Worm (Caenorhabditis elegans) whole organism, L1 larva: Measurements from ENCODE around the gene F13H10.9.
A peak's percentile ranks its signal among the peaks of the same experiment; 100 is the strongest.

Source experiments
- C34B4.2 ChIP-seq: sonication (generic microtip); optimal IDR thresholded peaks from 2 replicates; lab custom pipeline; 2017; ENCODE audit warnings: mild to moderate bottlenecking, missing genetic modification characterization, missing compliant biosample characterization
- F16B12.6 ChIP-seq: fragments of 150-350 bp; optimal IDR thresholded peaks from 2 replicates; lab custom pipeline; 2014; ENCODE audit warnings: missing biosample characterization, missing genetic modification characterization
- aha-1 ChIP-seq: fragments of 150-350 bp; optimal IDR thresholded peaks from 2 replicates; lab custom pipeline; 2014; ENCODE audit warnings: missing biosample characterization, missing genetic modification characterization
- aly-2 ChIP-seq: fragments of 150-350 bp; optimal IDR thresholded peaks from 2 replicates; lab custom pipeline; 2014; ENCODE audit warnings: missing biosample characterization, missing genetic modification characterization
- ama-1 ChIP-seq: fragments of 150-350 bp; optimal IDR thresholded peaks from 2 replicates; lab custom pipeline; 2014
- ceh-90 ChIP-seq: sonication (generic microtip); optimal IDR thresholded peaks from 2 replicates; lab custom pipeline; 2016; ENCODE audit warnings: missing genetic modification characterization, missing compliant biosample characterization
- dpl-1 ChIP-seq, 3 experiments: fragments of 150-350 bp in 2 of 3; sonication (generic microtip) in 1 of 3; optimal IDR thresholded peaks; 2 replicates each; lab custom pipeline; 2014 to 2017; ENCODE audit warnings: missing biosample characterization in 3 of 3, missing genetic modification characterization in 3 of 3, missing genetic modification reagents in 3 of 3
- dsc-1 ChIP-seq: sonication (generic microtip); optimal IDR thresholded peaks from 2 replicates; lab custom pipeline; 2016; ENCODE audit warnings: mild to moderate bottlenecking, missing genetic modification characterization, missing compliant biosample characterization
- efl-1 ChIP-seq, 4 experiments: fragments of 150-350 bp; optimal IDR thresholded peaks in 3 of 4; peaks in 1 of 4; 1 replicate in 1 of 4; 2 replicates in 3 of 4; lab custom pipeline; 2014; ENCODE audit warnings: missing biosample characterization in 2 of 4, missing genetic modification characterization in 2 of 4, missing genetic modification reagents in 2 of 4
- egl-13 ChIP-seq: sonication (generic microtip); optimal IDR thresholded peaks from 2 replicates; lab custom pipeline; 2016; ENCODE audit warnings: missing genotype, missing genetic modification reagents, missing genetic modification characterization, missing compliant biosample characterization
- egl-27 ChIP-seq, 2 experiments: fragments of 150-350 bp in 1 of 2; sonication (generic microtip); optimal IDR thresholded peaks; 3 replicates each; lab custom pipeline; 2017 to 2018; ENCODE audit warnings: missing biosample characterization in 2 of 2, missing genetic modification characterization in 2 of 2, missing genetic modification reagents in 2 of 2
- elt-2 ChIP-seq: sonication (generic microtip); optimal IDR thresholded peaks from 2 replicates; lab custom pipeline; 2016; ENCODE audit warnings: missing genetic modification characterization, mild to moderate bottlenecking, inconsistent platforms, missing compliant biosample characterization, missing genetic modification reagents
- ets-5 ChIP-seq: fragments of 200-800 bp; sonication (Bioruptor generic); IDR thresholded peaks from 2 replicates; pipeline ENCODE4 v1.3.6; 2022; ENCODE audit warnings: missing genetic modification characterization, missing compliant biosample characterization
- fkh-10 ChIP-seq: sonication (generic microtip); optimal IDR thresholded peaks from 2 replicates; lab custom pipeline; 2017; ENCODE audit warnings: missing biosample characterization, missing genetic modification reagents, missing genetic modification characterization
- fkh-4 ChIP-seq: sonication (generic microtip); optimal IDR thresholded peaks from 2 replicates; lab custom pipeline; 2016; ENCODE audit warnings: missing compliant biosample characterization, missing genetic modification characterization, borderline replicate concordance
- fkh-8 ChIP-seq: sonication (generic microtip); optimal IDR thresholded peaks from 2 replicates; lab custom pipeline; 2016; ENCODE audit warnings: mild to moderate bottlenecking, missing genetic modification characterization, missing compliant biosample characterization
- grh-1 ChIP-seq: fragments of 200-800 bp; sonication (Bioruptor generic); IDR thresholded peaks from 2 replicates; pipeline ENCODE4 v1.3.6; 2022; ENCODE audit warnings: missing genetic modification reagents, missing genetic modification characterization, missing compliant biosample characterization
- hlh-17 ChIP-seq: fragments of 200-800 bp; sonication (Bioruptor generic); optimal IDR thresholded peaks from 2 replicates; lab custom pipeline; 2018; ENCODE audit warnings: missing genetic modification characterization, mild to moderate bottlenecking, missing compliant biosample characterization, moderate library complexity, borderline replicate concordance
- hpl-2 ChIP-seq: fragments of 150-350 bp; optimal IDR thresholded peaks from 2 replicates; lab custom pipeline; 2014; ENCODE audit warnings: missing biosample characterization, missing genetic modification reagents, missing genetic modification characterization
- irx-1 ChIP-seq: sonication (generic microtip); optimal IDR thresholded peaks from 2 replicates; lab custom pipeline; 2016; ENCODE audit warnings: missing genetic modification characterization, missing compliant biosample characterization
- isw-1 ChIP-seq: fragments of 200-800 bp; sonication (Bioruptor generic); IDR thresholded peaks from 2 replicates; pipeline ENCODE4 v1.3.6; 2022; ENCODE audit warnings: missing genetic modification characterization, missing compliant biosample characterization
- jun-1 ChIP-seq: fragments of 150-350 bp; optimal IDR thresholded peaks from 2 replicates; lab custom pipeline; 2014; ENCODE audit warnings: missing biosample characterization, missing genetic modification reagents, missing genetic modification characterization
- lin-13 ChIP-seq: fragments of 150-350 bp; optimal IDR thresholded peaks from 2 replicates; lab custom pipeline; 2014; ENCODE audit warnings: missing biosample characterization, missing genetic modification reagents, missing genetic modification characterization
- lin-14 ChIP-seq: fragments of 200-800 bp; sonication (Bioruptor generic); optimal IDR thresholded peaks from 2 replicates; lab custom pipeline; 2018; ENCODE audit warnings: mild to moderate bottlenecking, missing genetic modification characterization, moderate library complexity, missing compliant biosample characterization
- lin-15B ChIP-seq: fragments of 150-350 bp; sonication (generic microtip); optimal IDR thresholded peaks from 3 replicates; lab custom pipeline; 2014; ENCODE audit warnings: missing biosample characterization, missing genetic modification characterization
- lin-35 ChIP-seq, 2 experiments: fragments of 150-350 bp; optimal IDR thresholded peaks; 2 replicates each; lab custom pipeline; 2014; ENCODE audit warnings: missing biosample characterization in 2 of 2, missing genetic modification characterization in 2 of 2, missing genetic modification reagents in 2 of 2
- lin-39 ChIP-seq: fragments of 150-350 bp; optimal IDR thresholded peaks from 2 replicates; lab custom pipeline; 2014; ENCODE audit warnings: missing biosample characterization, missing genetic modification reagents, missing genetic modification characterization
- mdl-1 ChIP-seq, 2 experiments: fragments of 150-350 bp; optimal IDR thresholded peaks; 2 replicates each; lab custom pipeline; 2014 to 2017; ENCODE audit warnings: missing biosample characterization in 2 of 2, missing genetic modification characterization in 2 of 2, inconsistent platforms in 1 of 2
- mep-1 ChIP-seq: fragments of 150-350 bp; optimal IDR thresholded peaks from 2 replicates; lab custom pipeline; 2014; ENCODE audit warnings: missing biosample characterization, missing genetic modification characterization
- nhr-11 ChIP-seq: fragments of 150-350 bp; optimal IDR thresholded peaks from 2 replicates; lab custom pipeline; 2014; ENCODE audit warnings: missing biosample characterization, missing genetic modification characterization
- nhr-12 ChIP-seq: sonication (generic microtip); optimal IDR thresholded peaks from 2 replicates; lab custom pipeline; 2017; ENCODE audit warnings: missing biosample characterization, missing genetic modification characterization
- nhr-19 ChIP-seq: fragments of 200-800 bp; sonication (Bioruptor generic); conservative IDR thresholded peaks from 2 replicates; pipeline ENCODE4 v1.3.6; 2022; ENCODE audit warnings: missing genetic modification characterization, missing compliant biosample characterization
- nhr-20 ChIP-seq: sonication (generic microtip); optimal IDR thresholded peaks from 2 replicates; lab custom pipeline; 2016; ENCODE audit warnings: mild to moderate bottlenecking, missing genetic modification characterization, missing compliant biosample characterization
- nhr-47 ChIP-seq: sonication (generic microtip); optimal IDR thresholded peaks from 2 replicates; lab custom pipeline; 2016; ENCODE audit warnings: mild to moderate bottlenecking, missing genetic modification characterization, moderate library complexity, missing compliant biosample characterization
- nhr-85 ChIP-seq: sonication (generic microtip); peaks from one replicate; lab custom pipeline; 2016; ENCODE audit warnings: missing genetic modification characterization, inconsistent platforms, missing compliant biosample characterization
- rnt-1 ChIP-seq: sonication (generic microtip); optimal IDR thresholded peaks from 2 replicates; lab custom pipeline; 2016; ENCODE audit warnings: mild to moderate bottlenecking, missing genetic modification characterization, moderate library complexity, missing compliant biosample characterization
- snpc-4 ChIP-seq: fragments of 150-350 bp; optimal IDR thresholded peaks from 2 replicates; lab custom pipeline; 2014; ENCODE audit warnings: missing biosample characterization, missing genetic modification characterization
- sox-4 ChIP-seq: sonication (generic microtip); optimal IDR thresholded peaks from 2 replicates; lab custom pipeline; 2016; ENCODE audit warnings: missing genetic modification characterization, missing compliant biosample characterization
- sptf-1 ChIP-seq: fragments of 150-350 bp; optimal IDR thresholded peaks from 2 replicates; lab custom pipeline; 2014; ENCODE audit warnings: missing biosample characterization, missing genetic modification characterization
- tbx-2 ChIP-seq: sonication (generic microtip); optimal IDR thresholded peaks from 2 replicates; lab custom pipeline; 2016; ENCODE audit warnings: missing genetic modification characterization, missing compliant biosample characterization
- tlp-1 ChIP-seq: fragments of 150-350 bp; optimal IDR thresholded peaks from 2 replicates; lab custom pipeline; 2014; ENCODE audit warnings: missing biosample characterization, missing genetic modification characterization
- unc-30 ChIP-seq: sonication (generic microtip); optimal IDR thresholded peaks from 2 replicates; lab custom pipeline; 2017; ENCODE audit warnings: missing biosample characterization, missing genetic modification characterization
- unc-62 ChIP-seq: fragments of 150-350 bp; optimal IDR thresholded peaks from 2 replicates; lab custom pipeline; 2014; ENCODE audit warnings: missing biosample characterization, missing genetic modification reagents, missing genetic modification characterization
- unc-86 ChIP-seq: sonication (generic microtip); optimal IDR thresholded peaks from 2 replicates; lab custom pipeline; 2016; ENCODE audit warnings: missing genetic modification characterization, missing compliant biosample characterization
- unc-98 ChIP-seq: fragments of 200-800 bp; sonication (Bioruptor generic); IDR thresholded peaks from 2 replicates; pipeline ENCODE4 v1.3.6; 2022; ENCODE audit warnings: missing genetic modification characterization, missing compliant biosample characterization
- xbp-1 ChIP-seq: sonication (generic microtip); optimal IDR thresholded peaks from 2 replicates; lab custom pipeline; 2016; ENCODE audit warnings: missing genetic modification characterization, missing compliant biosample characterization
- zag-1 ChIP-seq: fragments of 150-350 bp; optimal IDR thresholded peaks from 2 replicates; lab custom pipeline; 2014; ENCODE audit warnings: missing biosample characterization, missing genetic modification characterization
- zip-4 ChIP-seq: fragments of 200-800 bp; sonication (Bioruptor generic); optimal IDR thresholded peaks from 2 replicates; lab custom pipeline; 2018; ENCODE audit warnings: mild to moderate bottlenecking, missing genetic modification characterization, moderate library complexity, missing compliant biosample characterization
- ztf-11 ChIP-seq, 2 experiments: sonication (generic microtip); optimal IDR thresholded peaks; 2 replicates each; lab custom pipeline; 2016 to 2017; ENCODE audit warnings: missing genetic modification characterization in 2 of 2, missing biosample characterization in 1 of 2, missing compliant biosample characterization in 1 of 2
- ztf-4 ChIP-seq: fragments of 150-350 bp; optimal IDR thresholded peaks from 2 replicates; lab custom pipeline; 2014; ENCODE audit warnings: missing biosample characterization, missing genetic modification characterization

Gene F13H10.9

DNA sequence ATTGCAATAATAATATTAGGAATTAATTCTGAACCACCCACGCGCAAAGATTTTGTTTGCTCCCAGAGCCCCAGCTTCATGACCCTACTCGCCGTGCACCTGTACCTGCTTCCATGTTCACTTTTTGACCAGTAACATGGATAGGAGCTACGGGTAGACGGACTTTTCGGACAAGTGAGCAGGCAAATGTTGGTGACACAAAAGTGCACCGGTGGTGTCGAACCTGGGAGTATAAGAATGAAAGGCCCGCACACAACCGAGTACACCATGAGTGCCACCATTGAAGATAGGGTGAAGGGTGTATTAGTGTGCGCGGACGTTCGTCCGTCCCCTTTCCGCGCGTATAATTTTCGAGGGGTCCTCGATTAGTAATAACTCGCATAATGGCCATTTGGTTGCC lies 24.2 kb downstream of the F13H10.9 start:
- TF ChIP-seq nhr-85 (tag; lab: Kevin White, UChicago) (no peak), xbp-1 (no peak), sox-4 (tag; lab: Kevin White, UChicago) (no peak), nhr-12 (tag; lab: Kevin White, UChicago) (no peak), nhr-47 (peak; percentile 14), nhr-19 (GFP tag; lab: Robert Waterston, UW) (peak; percentile 23), mep-1 (tag; lab: Kevin White, UChicago) (peak; percentile 18), ztf-4 (tag; lab: Kevin White, UChicago) (peak; percentile 1), ama-1 (lab: Kevin White, UChicago) (peak; percentile 64), rnt-1 (tag; lab: Kevin White, UChicago) (peak; percentile 28), grh-1 (GFP tag; lab: Robert Waterston, UW) (0 out of 2 replicates have a peak, but pooled peaks have one; percentile 8), lin-35 (GFP tag; optimal IDR thresholded peaks at IDR 0.05; lab: Kevin White, UChicago) (no peak)

DNA sequence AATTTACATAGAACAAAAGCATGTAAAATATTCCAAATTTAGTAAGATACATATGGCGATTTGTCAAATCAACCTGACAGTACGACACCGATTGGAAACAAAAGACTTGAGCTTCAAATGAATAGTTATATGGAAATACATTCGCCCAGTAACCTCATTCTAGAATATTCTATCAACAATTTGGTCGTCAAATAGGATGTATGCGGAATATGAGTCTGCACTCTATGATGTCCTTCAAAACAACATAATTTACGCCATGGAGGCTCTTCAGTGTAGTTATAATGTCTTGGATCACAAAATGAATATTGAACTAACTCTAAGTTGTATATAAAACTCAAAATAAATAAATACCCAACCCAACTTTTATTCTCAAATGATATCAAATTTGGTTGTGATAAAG lies 24.9 kb downstream of the F13H10.9 start:
- TF ChIP-seq hlh-17 (GFP tag; lab: Kevin White, UChicago) (no peak), egl-27 (tag; optimal IDR thresholded peaks at IDR 0.05; lab: Kevin White, UChicago) (no peak), unc-62 (GFP tag; lab: Kevin White, UChicago) (no peak), unc-86 (no peak), sptf-1 (tag; lab: Kevin White, UChicago) (no peak), hpl-2 (GFP tag; lab: Kevin White, UChicago) (no peak), lin-15B (tag; lab: Kevin White, UChicago) (peak; percentile 6), aha-1 (no peak), unc-98 (no peak), nhr-85 (tag; lab: Kevin White, UChicago) (no peak), lin-13 (GFP tag; lab: Kevin White, UChicago) (peak; percentile 60), tbx-2 (tag; lab: Kevin White, UChicago) (no peak), ztf-4 (tag; lab: Kevin White, UChicago) (peak; percentile 38), lin-39 (tag; lab: Kevin White, UChicago) (no peak), aly-2 (tag; lab: Kevin White, UChicago) (no peak), snpc-4 (no peak), fkh-10 (GFP tag; lab: Kevin White, UChicago) (no peak), nhr-47 (peak; percentile 50), elt-2 (tag; lab: Kevin White, UChicago) (no peak), ets-5 (GFP tag; lab: Robert Waterston, UW) (no peak), egl-13 (tag; lab: Kevin White, UChicago) (peak; percentile 10), ama-1 (lab: Kevin White, UChicago) (no peak), nhr-11 (tag; lab: Kevin White, UChicago) (no peak), ceh-90 (tag; lab: Kevin White, UChicago) (no peak), nhr-20 (tag; lab: Kevin White, UChicago) (peak; percentile 67), sox-4 (tag; lab: Kevin White, UChicago) (no peak), xbp-1 (peak; percentile 62), lin-14 (peak; percentile 51), dpl-1 (GFP tag; optimal IDR thresholded peaks at IDR 0.05; lab: Kevin White, UChicago) (peak in 2 of 3 experiments; percentile 28 to 36), grh-1 (GFP tag; lab: Robert Waterston, UW) (no peak), efl-1 (optimal IDR thresholded peaks at IDR 0.05; lab: Kevin White, UChicago) (peak in 1 of 2 experiments; percentile 26), efl-1 (GFP tag; optimal IDR thresholded peaks at IDR 0.05 in 1 of 2; lab: Kevin White, UChicago) (peak in 1 of 2 experiments; percentile 45), fkh-8 (tag; lab: Kevin White, UChicago) (peak; percentile 49), C34B4.2 (tag; lab: Kevin White, UChicago) (no peak), F16B12.6 (tag; lab: Kevin White, UChicago) (peak; percentile 80), jun-1 (tag; lab: Kevin White, UChicago) (no peak), irx-1 (tag; lab: Kevin White, UChicago) (no peak), lin-35 (GFP tag; optimal IDR thresholded peaks at IDR 0.05; lab: Kevin White, UChicago) (peak; percentile 35 to 61), zag-1 (tag; lab: Kevin White, UChicago) (no peak), isw-1 (GFP tag; lab: Robert Waterston, UW) (0 out of 2 replicates have a peak, but pooled peaks have one; percentile 9), ztf-11 (tag; optimal IDR thresholded peaks at IDR 0.05; lab: Kevin White, UChicago) (peak in 1 of 2 experiments; percentile 42), unc-30 (tag; lab: Kevin White, UChicago) (no peak), dsc-1 (tag; lab: Kevin White, UChicago) (peak; percentile 38), zip-4 (GFP tag; lab: Kevin White, UChicago) (no peak), tlp-1 (tag; lab: Kevin White, UChicago) (no peak), mdl-1 (tag; optimal IDR thresholded peaks at IDR 0.05; lab: Kevin White, UChicago) (no peak), fkh-4 (tag; lab: Kevin White, UChicago) (peak; percentile 14)
